Fruit fly (Drosophila melanogaster): ENCODE measurements around the gene CG7215.

CG7215 gene

dm6 chr3R:18171983-18172967 lies 5.2 kb upstream of the CG7215 start (continued):
- TF ChIP-seq sc (optimal IDR thresholded peaks at IDR 0.05) (no peak), sc (GFP tag; optimal IDR thresholded peaks at IDR 0.05) (peak; percentile 89), Myb (GFP tag; optimal IDR thresholded peaks at IDR 0.05) (peak; percentile 69), gsb (GFP tag; IDR thresholded peaks at IDR 0.05) (peak; percentile 73), Antp (GFP tag; optimal IDR thresholded peaks at IDR 0.05) (peak; percentile 83), grn (GFP tag; optimal IDR thresholded peaks at IDR 0.05) (peak; percentile 48), CG11504 (tag; optimal IDR thresholded peaks at IDR 0.05) (peak; percentile 96), Bdp1 (GFP tag; optimal IDR thresholded peaks at IDR 0.05) (peak; percentile 85), CHES-1-like (GFP tag; optimal IDR thresholded peaks at IDR 0.05) (peak; percentile 91), trh (GFP tag; optimal IDR thresholded peaks at IDR 0.05) (peak; percentile 71), CG31388 (GFP tag; optimal IDR thresholded peaks at IDR 0.05) (peak; percentile 77), CG11085 (GFP tag; IDR thresholded peaks at IDR 0.05) (peak; percentile 71), Spps (tag; optimal IDR thresholded peaks at IDR 0.05) (peak; percentile 82), CG6175 (GFP tag; IDR thresholded peaks at IDR 0.05) (no peak; the same call in 1 of the 3 replicates), Atf3 (GFP tag; optimal IDR thresholded peaks at IDR 0.05) (peak; percentile 88), CG32772 (GFP tag; IDR thresholded peaks at IDR 0.05) (peak; percentile 89), nerfin-1 (tag; optimal IDR thresholded peaks at IDR 0.05) (peak; percentile 93), CG10959 (GFP tag; IDR thresholded peaks at IDR 0.05) (peak; percentile 78), Blimp-1 (GFP tag; optimal IDR thresholded peaks at IDR 0.05) (peak; percentile 91), dmrt99B (tag; optimal IDR thresholded peaks at IDR 0.05) (peak; percentile 95), CG5953 (GFP tag; IDR thresholded peaks at IDR 0.05) (peak; percentile 87), Hand (GFP tag; optimal IDR thresholded peaks at IDR 0.05) (peak; percentile 93), Lhr (GFP tag; optimal IDR thresholded peaks at IDR 0.05) (peak; percentile 74), chm (GFP tag; IDR thresholded peaks at IDR 0.05) (peak; percentile 78), CG13624 (GFP tag; optimal IDR thresholded peaks at IDR 0.05) (peak; percentile 78), CG18476 (GFP tag; optimal IDR thresholded peaks at IDR 0.05) (peak; percentile 93), CG11456 (GFP tag; IDR thresholded peaks at IDR 0.05) (peak; percentile 78), CG12659 (GFP tag; optimal IDR thresholded peaks at IDR 0.05) (peak; percentile 95), Eip74EF (GFP tag; optimal IDR thresholded peaks at IDR 0.05) (peak in 1 of 2 experiments; percentile 96), wdn (GFP tag; IDR thresholded peaks at IDR 0.05) (peak; percentile 73; the same call in 1 of the 2 replicates), hth (optimal IDR thresholded peaks at IDR 0.05) (no peak), jigr1 (GFP tag; IDR thresholded peaks at IDR 0.05) (peak; percentile 48; the same call in 2 of the 3 replicates), Usf (GFP tag; optimal IDR thresholded peaks at IDR 0.05) (peak; percentile 79), sens-2 (GFP tag; IDR thresholded peaks at IDR 0.05) (peak; percentile 60; the same call in 1 of the 2 replicates), CG6813 (GFP tag; optimal IDR thresholded peaks at IDR 0.05) (peak; percentile 89), CG9437 (GFP tag; optimal IDR thresholded peaks at IDR 0.05) (peak; percentile 92), Trl (optimal IDR thresholded peaks at IDR 0.05) (peak; percentile 76 to 77), Trl (GFP tag; optimal IDR thresholded peaks at IDR 0.05) (peak; percentile 74), CG8359 (GFP tag; optimal IDR thresholded peaks at IDR 0.05; ENCODE audit: borderline replicate concordance) (peak; percentile 84), MTF-1 (GFP tag; optimal IDR thresholded peaks at IDR 0.05; ENCODE audit: borderline replicate concordance) (peak; percentile 71), CG4282 (GFP tag; optimal IDR thresholded peaks at IDR 0.05) (peak; percentile 50), sens (GFP tag) (peak; percentile 99), mirr (GFP tag; optimal IDR thresholded peaks at IDR 0.05) (no peak), kah (GFP tag; optimal IDR thresholded peaks at IDR 0.05) (peak; percentile 84), CG7987 (GFP tag; optimal IDR thresholded peaks at IDR 0.05) (peak; percentile 65), CG4707 (GFP tag; optimal IDR thresholded peaks at IDR 0.05) (peak; percentile 85), CG10431 (GFP tag; optimal IDR thresholded peaks at IDR 0.05) (peak; percentile 83), crc (GFP tag; optimal IDR thresholded peaks at IDR 0.05) (peak; percentile 88)
